Worm (Caenorhabditis elegans) whole organism, L3 larva: ENCODE measurements around the gene F54D1.1.

Experiments
- R02D3.7 ChIP-seq: fragments of 150-350 bp; optimal IDR thresholded peaks from 2 replicates; lab custom pipeline; 2014; ENCODE audit warnings: missing biosample characterization, missing genetic modification characterization
- ZK546.5 ChIP-seq: sonication (generic microtip); optimal IDR thresholded peaks from 2 replicates; lab custom pipeline; 2017; ENCODE audit warnings: missing biosample characterization, missing genetic modification characterization
- aly-2 ChIP-seq: fragments of 150-350 bp; optimal IDR thresholded peaks from 2 replicates; lab custom pipeline; 2014; ENCODE audit warnings: missing biosample characterization, missing genetic modification characterization
- ama-1 ChIP-seq: fragments of 150-350 bp; optimal IDR thresholded peaks from 2 replicates; lab custom pipeline; 2018
- ceh-16 ChIP-seq: sonication (generic microtip); optimal IDR thresholded peaks from 2 replicates; lab custom pipeline; 2017; ENCODE audit warnings: missing biosample characterization, missing genetic modification characterization
- ceh-28 ChIP-seq: fragments of 150-350 bp; optimal IDR thresholded peaks from 2 replicates; lab custom pipeline; 2014; ENCODE audit warnings: missing biosample characterization, missing genetic modification reagents, missing genetic modification characterization
- ceh-82 ChIP-seq: fragments of 150-350 bp; optimal IDR thresholded peaks from 2 replicates; lab custom pipeline; 2014; ENCODE audit warnings: missing biosample characterization, missing genetic modification characterization
- ceh-9 ChIP-seq: sonication (generic microtip); optimal IDR thresholded peaks from 2 replicates; lab custom pipeline; 2018; ENCODE audit warnings: missing biosample characterization, missing genetic modification characterization
- daf-12 ChIP-seq: fragments of 150-350 bp; optimal IDR thresholded peaks from 2 replicates; lab custom pipeline; 2014; ENCODE audit warnings: missing biosample characterization, missing genetic modification reagents, missing genetic modification characterization
- egl-27 ChIP-seq: sonication (generic microtip); optimal IDR thresholded peaks from 4 replicates; lab custom pipeline; 2017; ENCODE audit warnings: missing biosample characterization, missing genetic modification reagents, missing genetic modification characterization
- egl-5 ChIP-seq: fragments of 150-350 bp; optimal IDR thresholded peaks from 2 replicates; lab custom pipeline; 2017; ENCODE audit warnings: missing biosample characterization, missing genetic modification reagents, missing genetic modification characterization, inconsistent platforms
- elt-1 ChIP-seq: fragments of 150-350 bp; optimal IDR thresholded peaks from 2 replicates; lab custom pipeline; 2014; ENCODE audit warnings: missing biosample characterization, missing genetic modification characterization
- elt-2 ChIP-seq: sonication (generic microtip); optimal IDR thresholded peaks from 2 replicates; lab custom pipeline; 2016; ENCODE audit warnings: missing genetic modification reagents, mild to moderate bottlenecking, missing genetic modification characterization, missing compliant biosample characterization
- elt-3 ChIP-seq, 3 experiments: fragments of 150-350 bp in 1 of 3; sonication (generic microtip) in 2 of 3; optimal IDR thresholded peaks; 2 replicates in 2 of 3; 4 replicates in 1 of 3; lab custom pipeline; 2014 to 2017; ENCODE audit warnings: missing biosample characterization in 3 of 3, missing genetic modification characterization in 3 of 3
- eor-1 ChIP-seq, 2 experiments: fragments of 150-350 bp; optimal IDR thresholded peaks; 2 replicates each; lab custom pipeline; 2014 to 2018; ENCODE audit warnings: missing biosample characterization in 2 of 2, missing genetic modification characterization in 2 of 2
- fkh-10 ChIP-seq: sonication (generic microtip); optimal IDR thresholded peaks from 2 replicates; lab custom pipeline; 2017; ENCODE audit warnings: missing biosample characterization, missing genetic modification reagents, missing genetic modification characterization
- fkh-2 ChIP-seq: fragments of 150-350 bp; optimal IDR thresholded peaks from 2 replicates; lab custom pipeline; 2014; ENCODE audit warnings: missing biosample characterization, missing genetic modification reagents, missing genetic modification characterization
- fos-1 ChIP-seq: fragments of 150-350 bp; optimal IDR thresholded peaks from 2 replicates; lab custom pipeline; 2014; ENCODE audit warnings: missing biosample characterization, missing genetic modification characterization
- hmg-11 ChIP-seq: sonication (generic microtip); optimal IDR thresholded peaks from 2 replicates; lab custom pipeline; 2016; ENCODE audit warnings: missing genetic modification characterization, missing compliant biosample characterization
- jun-1 ChIP-seq: fragments of 150-350 bp; optimal IDR thresholded peaks from 2 replicates; lab custom pipeline; 2014; ENCODE audit warnings: missing biosample characterization, missing genetic modification reagents, missing genetic modification characterization
- lin-15B ChIP-seq: fragments of 150-350 bp; optimal IDR thresholded peaks from 2 replicates; lab custom pipeline; 2014; ENCODE audit warnings: missing biosample characterization, missing genetic modification characterization
- lin-39 ChIP-seq: fragments of 150-350 bp; optimal IDR thresholded peaks from 2 replicates; lab custom pipeline; 2018; ENCODE audit warnings: missing biosample characterization, missing genetic modification reagents, missing genetic modification characterization
- lsy-12 ChIP-seq: sonication (generic microtip); optimal IDR thresholded peaks from 2 replicates; lab custom pipeline; 2016; ENCODE audit warnings: mild to moderate bottlenecking, missing genetic modification characterization, missing compliant biosample characterization
- mdl-1 ChIP-seq: fragments of 150-350 bp; optimal IDR thresholded peaks from 2 replicates; lab custom pipeline; 2014; ENCODE audit warnings: missing biosample characterization, missing genetic modification characterization
- mml-1 ChIP-seq: fragments of 150-350 bp; sonication (generic microtip); optimal IDR thresholded peaks from 3 replicates; lab custom pipeline; 2014; ENCODE audit warnings: missing biosample characterization, missing genetic modification characterization
- nhr-11 ChIP-seq: fragments of 150-350 bp; optimal IDR thresholded peaks from 2 replicates; lab custom pipeline; 2014; ENCODE audit warnings: missing biosample characterization, missing genetic modification characterization
- nhr-12 ChIP-seq: fragments of 150-350 bp; optimal IDR thresholded peaks from 2 replicates; lab custom pipeline; 2014; ENCODE audit warnings: missing biosample characterization, missing genetic modification characterization
- nhr-23 ChIP-seq: fragments of 150-350 bp; optimal IDR thresholded peaks from 2 replicates; lab custom pipeline; 2014; ENCODE audit warnings: missing biosample characterization, missing genetic modification reagents, missing genetic modification characterization
- nhr-237 ChIP-seq: fragments of 150-350 bp; optimal IDR thresholded peaks from 2 replicates; lab custom pipeline; 2014; ENCODE audit warnings: missing biosample characterization, missing genetic modification characterization
- nhr-25 ChIP-seq: sonication (generic microtip); optimal IDR thresholded peaks from 2 replicates; lab custom pipeline; 2017; ENCODE audit warnings: missing biosample characterization, missing genetic modification characterization
- nhr-28 ChIP-seq: fragments of 150-350 bp; optimal IDR thresholded peaks from 2 replicates; lab custom pipeline; 2014; ENCODE audit warnings: missing biosample characterization, missing genetic modification characterization
- nhr-67 ChIP-seq: fragments of 150-350 bp; optimal IDR thresholded peaks from 2 replicates; lab custom pipeline; 2014; ENCODE audit warnings: missing biosample characterization, missing genetic modification characterization
- nhr-76 ChIP-seq: fragments of 150-350 bp; sonication (generic microtip); optimal IDR thresholded peaks from 5 replicates; lab custom pipeline; 2014; ENCODE audit warnings: missing biosample characterization, missing genetic modification characterization
- nhr-77 ChIP-seq: fragments of 150-350 bp; optimal IDR thresholded peaks from 2 replicates; lab custom pipeline; 2014; ENCODE audit warnings: missing biosample characterization, missing genetic modification characterization
- pha-4 ChIP-seq: fragments of 150-350 bp; optimal IDR thresholded peaks from 2 replicates; lab custom pipeline; 2014; ENCODE audit warnings: missing biosample characterization, missing genetic modification reagents, missing genetic modification characterization
- pqm-1 ChIP-seq: fragments of 150-350 bp; optimal IDR thresholded peaks from 2 replicates; lab custom pipeline; 2017; ENCODE audit warnings: missing biosample characterization, missing genetic modification characterization, inconsistent platforms
- sea-2 ChIP-seq: fragments of 150-350 bp; sonication (generic microtip); optimal IDR thresholded peaks from 4 replicates; lab custom pipeline; 2014; ENCODE audit warnings: missing biosample characterization, missing genetic modification reagents, missing genetic modification characterization
- skn-1 ChIP-seq: fragments of 150-350 bp; optimal IDR thresholded peaks from 2 replicates; lab custom pipeline; 2014; ENCODE audit warnings: missing biosample characterization, missing genetic modification characterization
- snpc-4 ChIP-seq: fragments of 150-350 bp; optimal IDR thresholded peaks from 2 replicates; lab custom pipeline; 2014; ENCODE audit warnings: missing biosample characterization, missing genetic modification characterization
- tbx-2 ChIP-seq: sonication (generic microtip); optimal IDR thresholded peaks from 2 replicates; lab custom pipeline; 2016; ENCODE audit warnings: mild to moderate bottlenecking, missing genetic modification characterization, missing compliant biosample characterization
- unc-39 ChIP-seq: sonication (generic microtip); optimal IDR thresholded peaks from 4 replicates; lab custom pipeline; 2017; ENCODE audit warnings: missing biosample characterization, missing genetic modification characterization
- unc-62 ChIP-seq: fragments of 150-350 bp; sonication (generic microtip); optimal IDR thresholded peaks from 4 replicates; lab custom pipeline; 2014; ENCODE audit warnings: missing biosample characterization, missing genetic modification reagents, missing genetic modification characterization
- zag-1 ChIP-seq: fragments of 150-350 bp; optimal IDR thresholded peaks from 2 replicates; lab custom pipeline; 2014; ENCODE audit warnings: missing biosample characterization, missing genetic modification characterization
- ztf-11 ChIP-seq: fragments of 150-350 bp; optimal IDR thresholded peaks from 2 replicates; lab custom pipeline; 2014; ENCODE audit warnings: missing biosample characterization, missing genetic modification characterization
- ztf-4 ChIP-seq: fragments of 150-350 bp; optimal IDR thresholded peaks from 2 replicates; lab custom pipeline; 2014; ENCODE audit warnings: missing biosample characterization, missing genetic modification characterization

Gene F54D1.1

ce11 chrIV:11287511-11287910 lies 25.9 kb downstream of the F54D1.1 start, which contains the start of gene F54D1.6:
Gene F54D1.6 (plus strand): TSS chrIV:11287811.
- TF ChIP-seq nhr-76 (tag; lab: Kevin White, UChicago) = no peak
- TF ChIP-seq pha-4 (tag; lab: Kevin White, UChicago) = peak; percentile 44

- no peak for TF ChIP-seq ZK546.5
- no peak for TF ChIP-seq nhr-67
- no peak for TF ChIP-seq lsy-12
- TF ChIP-seq eor-1 (tag; optimal IDR thresholded peaks at IDR 0.05; lab: Kevin White, UChicago) = no peak
- TF ChIP-seq fos-1 (tag; lab: Kevin White, UChicago) = no peak
- no peak for TF ChIP-seq nhr-23
- peak; percentile 53 for TF ChIP-seq pha-4 (tag; lab: Kevin White, UChicago)
- no peak for TF ChIP-seq tbx-2 (tag; lab: Kevin White, UChicago)
- no peak for TF ChIP-seq ztf-11 (tag; lab: Kevin White, UChicago)
- TF ChIP-seq elt-2 (tag; lab: Kevin White, UChicago) = peak; percentile 97
- peak; percentile 90 for TF ChIP-seq pqm-1 (tag; lab: Kevin White, UChicago)
- no peak for TF ChIP-seq R02D3.7 (tag; lab: Kevin White, UChicago)
- TF ChIP-seq nhr-237 = no peak
- TF ChIP-seq nhr-12 (tag; lab: Kevin White, UChicago) = no peak
- TF ChIP-seq zag-1 = no peak
Measured at ce11 chrIV:11288965-11289364, 27.3 kb downstream of the F54D1.1 start.

ce11 chrIV:11296787-11297186 lies 35.2 kb downstream of the F54D1.1 start, which contains the start of gene mttu-1:
Gene mttu-1 (minus strand): TSS chrIV:11296887.
- TF ChIP-seq tbx-2 (tag; lab: Kevin White, UChicago) (no peak), ceh-28 (tag; lab: Kevin White, UChicago) (no peak), lin-15B (no peak), ceh-9 (tag; lab: Kevin White, UChicago) (no peak), nhr-12 (tag; lab: Kevin White, UChicago) (no peak)

ce11 chrIV:11298154-11299086 lies 36.8 kb downstream of the F54D1.1 start, which contains the start of the genes B0035.15 and dnj-1:
Gene B0035.15 (minus strand): TSS chrIV:11298252.
Gene dnj-1 (plus strand): TSS chrIV:11299036.
- TF ChIP-seq nhr-67 = no peak
- TF ChIP-seq ztf-11 (tag; lab: Kevin White, UChicago) = no peak
- TF ChIP-seq pha-4 (tag; lab: Kevin White, UChicago) = peak; percentile 63
- no peak for TF ChIP-seq jun-1 (tag; lab: Kevin White, UChicago)
- TF ChIP-seq nhr-77 (tag; lab: Kevin White, UChicago) = no peak
- TF ChIP-seq ceh-82 (tag; lab: Kevin White, UChicago) = no peak
- TF ChIP-seq hmg-11 = peak; percentile 57
- no peak for TF ChIP-seq elt-3 (tag; optimal IDR thresholded peaks at IDR 0.05; lab: Kevin White, UChicago)
- TF ChIP-seq mdl-1 = no peak
- TF ChIP-seq aly-2 (tag; lab: Kevin White, UChicago) = no peak
- no peak for TF ChIP-seq tbx-2 (tag; lab: Kevin White, UChicago)
- TF ChIP-seq nhr-12 (tag; lab: Kevin White, UChicago) = no peak
- no peak for TF ChIP-seq pqm-1 (tag; lab: Kevin White, UChicago)
- peak; percentile 27 for TF ChIP-seq lin-39
- peak; percentile 57 for TF ChIP-seq ceh-28 (tag; lab: Kevin White, UChicago)
- TF ChIP-seq ZK546.5 = no peak
- no peak for TF ChIP-seq nhr-76 (tag; lab: Kevin White, UChicago)
- no peak for TF ChIP-seq nhr-11
- no peak for TF ChIP-seq nhr-25 (tag; lab: Kevin White, UChicago)
- no peak for TF ChIP-seq fkh-10 (GFP tag; lab: Kevin White, UChicago)
- no peak for TF ChIP-seq egl-27 (tag; lab: Kevin White, UChicago)
- no peak for TF ChIP-seq mml-1 (tag; lab: Kevin White, UChicago)
- TF ChIP-seq unc-62 = no peak
- no peak for TF ChIP-seq daf-12 (tag; lab: Kevin White, UChicago)
- TF ChIP-seq nhr-237 = no peak
- TF ChIP-seq egl-5 (tag; lab: Kevin White, UChicago) = peak; percentile 6
- no peak for TF ChIP-seq sea-2 (GFP tag; lab: Kevin White, UChicago)
- peak; percentile 33 for TF ChIP-seq snpc-4 (tag; lab: Kevin White, UChicago)
- no peak for TF ChIP-seq lsy-12
- TF ChIP-seq ztf-4 = no peak
- peak; percentile 0 for TF ChIP-seq nhr-23
- TF ChIP-seq zag-1 = no peak
- no peak for TF ChIP-seq skn-1 (tag; lab: Kevin White, UChicago)
- TF ChIP-seq fkh-2 = no peak
- TF ChIP-seq ceh-9 (tag; lab: Kevin White, UChicago) = no peak
- no peak for TF ChIP-seq ceh-16 (tag; lab: Kevin White, UChicago)
- TF ChIP-seq ama-1 = no peak
- peak; percentile 7 for TF ChIP-seq elt-2 (tag; lab: Kevin White, UChicago)
- TF ChIP-seq elt-1 (tag; lab: Kevin White, UChicago) = no peak
- no peak for TF ChIP-seq unc-39 (tag; lab: Kevin White, UChicago)
- TF ChIP-seq nhr-28 (tag; lab: Kevin White, UChicago) = no peak
